Worm (Caenorhabditis elegans) whole organism, early embryonic: ENCODE data around the gene ZK971.1.

Experiments
- B0310.2 ChIP-seq: sonication (generic microtip); optimal IDR thresholded peaks from 2 replicates; lab custom pipeline; 2016; ENCODE audit warnings: mild to moderate bottlenecking, missing genetic modification characterization, missing compliant biosample characterization
- F13C5.2 ChIP-seq: sonication (generic microtip); optimal IDR thresholded peaks from 2 replicates; lab custom pipeline; 2017; ENCODE audit warnings: mild to moderate bottlenecking, missing genetic modification characterization, inconsistent platforms, missing compliant biosample characterization
- aly-1 ChIP-seq: sonication (generic microtip); optimal IDR thresholded peaks from 2 replicates; lab custom pipeline; 2016; ENCODE audit warnings: missing genetic modification characterization, missing compliant biosample characterization
- ama-1 ChIP-seq: fragments of 150-350 bp; optimal IDR thresholded peaks from 2 replicates; lab custom pipeline; 2014
- ceh-13 ChIP-seq: fragments of 200-800 bp; sonication (Bioruptor generic); optimal IDR thresholded peaks from 2 replicates; lab custom pipeline; 2018; ENCODE audit warnings: mild to moderate bottlenecking, missing genetic modification characterization, missing compliant biosample characterization
- ceh-36 ChIP-seq: sonication (generic microtip); optimal IDR thresholded peaks from 2 replicates; lab custom pipeline; 2016; ENCODE audit warnings: missing genetic modification characterization, inconsistent platforms, missing compliant biosample characterization
- ets-7 ChIP-seq: sonication (generic microtip); optimal IDR thresholded peaks from 2 replicates; lab custom pipeline; 2016; ENCODE audit warnings: missing genotype, missing genetic modification characterization, missing compliant biosample characterization
- flt-1 ChIP-seq: fragments of 200-800 bp; sonication (Bioruptor generic); IDR thresholded peaks from 2 replicates; pipeline ENCODE4 v1.3.6; 2022; ENCODE audit warnings: missing genetic modification characterization, missing compliant biosample characterization
- hmbx-1 ChIP-seq: sonication (generic microtip); optimal IDR thresholded peaks from 2 replicates; lab custom pipeline; 2016; ENCODE audit warnings: mild to moderate bottlenecking, missing genetic modification characterization, missing compliant biosample characterization
- hmg-4 ChIP-seq: fragments of 200-800 bp; sonication (Bioruptor generic); optimal IDR thresholded peaks from 2 replicates; lab custom pipeline; 2018; ENCODE audit warnings: mild to moderate bottlenecking, missing genetic modification characterization, missing compliant biosample characterization
- hnd-1 ChIP-seq: sonication (generic microtip); optimal IDR thresholded peaks from 2 replicates; lab custom pipeline; 2016; ENCODE audit warnings: missing genetic modification characterization, missing compliant biosample characterization
- pes-1 ChIP-seq: fragments of 200-800 bp; sonication (Bioruptor generic); IDR thresholded peaks from 2 replicates; pipeline ENCODE4 v1.3.6; 2022; ENCODE audit warnings: missing genetic modification reagents, missing genetic modification characterization, missing compliant biosample characterization
- scrt-1 ChIP-seq: fragments of 200-800 bp; sonication (Bioruptor generic); IDR thresholded peaks from 2 replicates; pipeline ENCODE4 v1.3.6; 2022; ENCODE audit warnings: missing genetic modification characterization, missing compliant biosample characterization
- sea-1 ChIP-seq: fragments of 200-800 bp; sonication (Bioruptor generic); conservative IDR thresholded peaks from 2 replicates; pipeline ENCODE4 v1.3.6; 2022; ENCODE audit warnings: missing genetic modification characterization, missing compliant biosample characterization
- tbx-11 ChIP-seq: fragments of 200-800 bp; sonication (Bioruptor generic); IDR thresholded peaks from 2 replicates; pipeline ENCODE4 v1.3.6; 2022; ENCODE audit warnings: missing genetic modification characterization, missing compliant biosample characterization
- tbx-37 ChIP-seq: fragments of 200-800 bp; sonication (Bioruptor generic); conservative IDR thresholded peaks from 2 replicates; pipeline ENCODE4 v1.3.6; 2022; ENCODE audit warnings: missing genetic modification reagents, missing genetic modification characterization, missing compliant biosample characterization
- tra-4 ChIP-seq: sonication (generic microtip); optimal IDR thresholded peaks from 2 replicates; lab custom pipeline; 2017; ENCODE audit warnings: missing genetic modification characterization, missing compliant biosample characterization

The ZK971.1 gene

DNA sequence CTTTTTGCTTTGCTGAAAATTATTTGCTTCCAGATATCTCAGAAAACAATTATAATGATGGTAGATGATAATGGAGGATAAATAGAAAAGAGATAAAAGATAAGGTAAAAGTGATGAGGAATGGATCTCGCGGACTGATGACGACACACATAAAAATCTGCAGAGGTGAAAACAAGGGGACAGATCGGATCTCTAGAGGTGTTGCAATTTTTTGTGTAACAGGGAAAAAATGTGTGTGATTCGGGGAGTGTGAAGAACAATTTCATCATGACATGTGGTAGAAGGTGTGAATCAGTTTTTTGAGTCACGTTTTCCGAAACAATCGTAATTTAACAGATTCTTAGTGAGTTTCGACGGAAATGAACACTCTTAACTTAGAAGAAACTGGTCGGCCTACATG is 9.5 kb upstream of the ZK971.1 start:
- TF ChIP-seq hmg-4 (GFP tag; lab: Kevin White, UChicago) (no peak), flt-1 (no peak), F13C5.2 (no peak), ceh-36 (no peak), tbx-11 (GFP tag; lab: Robert Waterston, UW) (no peak), B0310.2 (no peak), ceh-13 (GFP tag; lab: Kevin White, UChicago) (no peak), aly-1 (tag; lab: Kevin White, UChicago) (no peak), tbx-37 (no peak), ama-1 (lab: Kevin White, UChicago) (no peak), hmbx-1 (tag; lab: Kevin White, UChicago) (no peak), hnd-1 (tag; lab: Kevin White, UChicago) (no peak), pes-1 (GFP tag; lab: Robert Waterston, UW) (no peak), sea-1 (GFP tag; lab: Robert Waterston, UW) (no peak), ets-7 (tag; lab: Kevin White, UChicago) (no peak), tra-4 (tag; lab: Kevin White, UChicago) (no peak), scrt-1 (no peak)

DNA sequence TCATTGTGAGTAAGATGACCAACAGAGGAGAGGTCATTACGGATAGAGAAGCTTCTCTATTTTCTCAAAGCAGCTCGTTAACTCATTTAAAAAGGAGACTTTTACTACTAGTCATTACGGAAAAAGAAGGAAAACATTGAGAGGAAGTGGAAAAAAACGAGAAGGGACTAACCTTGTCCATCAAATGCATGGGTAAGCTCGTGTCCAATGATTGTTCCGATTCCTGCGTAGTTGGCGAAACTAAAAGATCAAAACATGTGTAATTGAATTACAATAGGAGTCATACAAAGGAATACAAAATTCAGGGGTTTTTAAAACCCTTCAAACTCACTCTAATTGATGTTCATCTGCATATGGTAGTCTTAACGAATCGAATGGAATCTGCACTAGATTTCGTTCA is 5.5 kb upstream of the ZK971.1 start:
- TF ChIP-seq ceh-13 (GFP tag; lab: Kevin White, UChicago) (no peak), hmbx-1 (tag; lab: Kevin White, UChicago) (no peak), hnd-1 (tag; lab: Kevin White, UChicago) (no peak), pes-1 (GFP tag; lab: Robert Waterston, UW) (no peak), B0310.2 (no peak), flt-1 (no peak), tbx-37 (no peak), sea-1 (GFP tag; lab: Robert Waterston, UW) (no peak), tbx-11 (GFP tag; lab: Robert Waterston, UW) (no peak), tra-4 (tag; lab: Kevin White, UChicago) (no peak), aly-1 (tag; lab: Kevin White, UChicago) (no peak), ama-1 (lab: Kevin White, UChicago) (no peak), ets-7 (tag; lab: Kevin White, UChicago) (no peak), scrt-1 (no peak)

DNA sequence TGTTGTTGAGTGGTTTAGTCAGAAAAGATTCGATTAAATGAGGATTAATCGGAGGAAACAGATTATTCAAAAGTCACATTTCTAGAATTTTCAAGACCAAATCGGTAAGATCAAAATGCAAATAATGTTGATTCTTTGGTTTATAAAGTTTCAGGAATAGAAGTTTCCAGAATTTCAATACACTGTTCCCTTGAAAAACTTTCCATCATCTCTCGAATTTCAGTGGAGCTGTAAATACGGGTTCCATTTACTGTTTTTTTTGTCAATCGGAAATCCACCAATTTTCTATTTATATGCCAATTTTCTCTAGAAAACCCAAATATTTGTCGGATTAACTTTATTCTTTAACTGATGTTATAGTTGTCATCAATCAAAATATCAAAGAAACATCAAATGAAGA is 3.7 kb upstream of the ZK971.1 start:
- TF ChIP-seq ets-7 (tag; lab: Kevin White, UChicago): no peak
- TF ChIP-seq B0310.2: no peak
- TF ChIP-seq ama-1 (lab: Kevin White, UChicago): no peak
- TF ChIP-seq tra-4 (tag; lab: Kevin White, UChicago): no peak
- no peak for TF ChIP-seq sea-1 (GFP tag; lab: Robert Waterston, UW)
- no peak for TF ChIP-seq tbx-11 (GFP tag; lab: Robert Waterston, UW)
- TF ChIP-seq aly-1 (tag; lab: Kevin White, UChicago): no peak
- no peak for TF ChIP-seq F13C5.2
- TF ChIP-seq ceh-13 (GFP tag; lab: Kevin White, UChicago): no peak
- no peak for TF ChIP-seq pes-1 (GFP tag; lab: Robert Waterston, UW)
- TF ChIP-seq scrt-1: no peak
- no peak for TF ChIP-seq tbx-37
- no peak for TF ChIP-seq flt-1
- no peak for TF ChIP-seq hnd-1 (tag; lab: Kevin White, UChicago)
- TF ChIP-seq hmbx-1 (tag; lab: Kevin White, UChicago): no peak
- TF ChIP-seq hmg-4 (GFP tag; lab: Kevin White, UChicago): no peak
- no peak for TF ChIP-seq ceh-36

DNA sequence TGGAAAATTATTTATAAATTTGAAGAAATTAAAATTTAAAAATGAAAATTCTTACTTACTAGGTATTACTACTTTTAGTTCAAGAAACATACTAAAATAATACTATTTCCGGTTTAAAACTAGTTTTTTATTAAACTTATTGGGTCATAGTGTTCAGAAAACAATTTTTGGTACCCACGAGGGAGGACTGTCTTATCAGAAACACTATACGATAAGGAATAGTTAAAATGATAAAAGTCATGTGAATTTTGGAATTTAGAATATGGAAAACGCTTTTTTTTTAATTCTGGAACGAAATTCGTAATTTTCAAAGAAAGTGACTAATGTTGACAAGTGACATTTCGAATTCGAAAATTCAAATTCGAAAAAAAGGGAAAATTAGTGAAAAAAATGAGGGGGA is 2.2 kb upstream of the ZK971.1 start:
- TF ChIP-seq scrt-1 (no peak), tbx-37 (no peak), aly-1 (tag; lab: Kevin White, UChicago) (no peak), ceh-36 (no peak), ceh-13 (GFP tag; lab: Kevin White, UChicago) (no peak), hmg-4 (GFP tag; lab: Kevin White, UChicago) (no peak), hmbx-1 (tag; lab: Kevin White, UChicago) (no peak), hnd-1 (tag; lab: Kevin White, UChicago) (no peak), ets-7 (tag; lab: Kevin White, UChicago) (no peak), F13C5.2 (no peak), tbx-11 (GFP tag; lab: Robert Waterston, UW) (no peak), tra-4 (tag; lab: Kevin White, UChicago) (no peak), flt-1 (no peak)

DNA sequence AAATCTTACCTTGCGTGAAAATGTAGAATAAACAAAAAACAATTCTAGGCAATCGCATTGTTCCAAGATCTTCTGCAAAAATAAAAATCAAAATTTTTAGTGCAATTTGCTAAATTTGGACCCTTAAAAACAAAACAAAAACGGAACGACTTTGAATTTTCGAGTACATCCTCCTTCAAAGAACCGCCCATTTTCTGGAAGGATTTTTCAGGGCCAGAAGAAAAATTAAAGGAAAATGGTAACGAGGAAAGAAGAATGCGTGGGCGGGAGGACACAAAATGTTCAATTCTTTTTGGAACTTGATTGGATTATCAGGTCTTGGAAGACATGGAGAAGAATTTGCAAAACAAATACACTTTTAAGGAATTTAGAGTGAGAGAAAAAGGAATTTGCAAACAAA is 8.4 kb downstream of the ZK971.1 start, which contains the start of gene F54B3.4:
TSS of gene F54B3.4 (minus strand) at position 101 of the 400 bp plus-strand sequence.
- TF ChIP-seq flt-1 (no peak), ceh-36 (no peak), F13C5.2 (no peak), ets-7 (tag; lab: Kevin White, UChicago) (no peak), hmg-4 (GFP tag; lab: Kevin White, UChicago) (no peak), ceh-13 (GFP tag; lab: Kevin White, UChicago) (no peak), tbx-11 (GFP tag; lab: Robert Waterston, UW) (no peak), tra-4 (tag; lab: Kevin White, UChicago) (no peak), pes-1 (GFP tag; lab: Robert Waterston, UW) (no peak), B0310.2 (no peak), hnd-1 (tag; lab: Kevin White, UChicago) (no peak), hmbx-1 (tag; lab: Kevin White, UChicago) (no peak), ama-1 (lab: Kevin White, UChicago) (no peak), aly-1 (tag; lab: Kevin White, UChicago) (no peak), tbx-37 (no peak), scrt-1 (no peak)

DNA sequence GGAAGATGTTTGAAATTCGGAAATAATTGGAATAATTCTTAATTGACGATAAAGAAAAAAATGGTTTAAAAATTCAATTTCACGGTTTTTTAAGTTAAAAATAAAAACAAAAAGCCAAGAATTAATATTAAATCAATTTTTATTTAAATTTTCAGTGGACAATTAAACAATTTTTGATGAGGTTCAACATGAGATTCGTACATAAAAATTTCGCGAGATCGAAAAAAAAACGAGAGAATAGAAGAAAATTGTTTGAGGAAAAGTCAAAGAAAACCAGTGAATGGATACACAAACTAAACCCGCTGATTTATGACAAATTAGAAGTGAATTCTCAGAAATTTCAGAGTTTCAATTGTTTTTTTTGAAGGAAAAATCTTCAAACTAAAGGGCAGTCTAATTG is 9.4 kb downstream of the ZK971.1 start, which contains the start of gene F54B3.2:
TSS of gene F54B3.2 (minus strand) at position 101 of the 400 bp plus-strand sequence.
- TF ChIP-seq tra-4 (tag; lab: Kevin White, UChicago) (no peak), ceh-36 (no peak), hmbx-1 (tag; lab: Kevin White, UChicago) (no peak), hnd-1 (tag; lab: Kevin White, UChicago) (no peak), B0310.2 (no peak), ceh-13 (GFP tag; lab: Kevin White, UChicago) (no peak), F13C5.2 (no peak), flt-1 (no peak), tbx-11 (GFP tag; lab: Robert Waterston, UW) (no peak)

DNA sequence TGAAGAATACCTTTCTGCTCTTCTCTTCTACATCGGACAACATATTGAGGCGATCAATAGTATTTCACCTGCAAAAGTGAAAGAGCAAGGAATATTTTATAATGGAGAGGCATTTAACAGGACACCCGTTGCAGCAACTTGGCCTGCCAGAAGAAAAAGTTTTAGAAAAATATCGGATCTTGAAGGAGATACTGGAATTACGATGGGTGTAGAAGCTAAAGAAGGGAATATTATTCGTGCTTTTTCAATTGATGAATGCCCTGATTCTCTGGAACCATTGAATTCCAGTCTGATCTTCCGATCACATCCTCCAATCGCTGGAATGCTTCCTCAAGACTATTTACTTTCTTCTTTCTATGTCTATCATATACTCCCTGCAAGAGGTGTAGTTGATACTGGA is 18.2 kb downstream of the ZK971.1 start:
- TF ChIP-seq flt-1: no peak
- no peak for TF ChIP-seq sea-1 (GFP tag; lab: Robert Waterston, UW)
- no peak for TF ChIP-seq ceh-13 (GFP tag; lab: Kevin White, UChicago)
- no peak for TF ChIP-seq scrt-1
- no peak for TF ChIP-seq hmg-4 (GFP tag; lab: Kevin White, UChicago)
- no peak for TF ChIP-seq pes-1 (GFP tag; lab: Robert Waterston, UW)
- TF ChIP-seq aly-1 (tag; lab: Kevin White, UChicago): no peak
